Worm (Caenorhabditis elegans) whole organism, midembryonic: ENCODE measurements around the gene tir-1.

Experiments used
- T22C8.4 ChIP-seq: fragments of 200-800 bp; sonication (Bioruptor generic); IDR thresholded peaks from 2 replicates; pipeline ENCODE4 v1.3.6; 2022; ENCODE audit warnings: missing genetic modification characterization, missing compliant biosample characterization
- cog-1 ChIP-seq: sonication (generic microtip); optimal IDR thresholded peaks from 2 replicates; lab custom pipeline; 2016; ENCODE audit warnings: missing genetic modification characterization, missing compliant biosample characterization
- flt-1 ChIP-seq: fragments of 200-800 bp; sonication (Bioruptor generic); IDR thresholded peaks from 2 replicates; pipeline ENCODE4 v1.3.6; 2022; ENCODE audit warnings: missing genetic modification characterization, missing compliant biosample characterization
- med-1 ChIP-seq: sonication (generic microtip); optimal IDR thresholded peaks from 2 replicates; lab custom pipeline; 2017; ENCODE audit warnings: missing genetic modification characterization, mild to moderate bottlenecking, missing compliant biosample characterization, antibody characterized with exemption, missing genetic modification reagents; ENCODE audit not compliant: insufficient read depth
- ref-1 ChIP-seq: fragments of 200-800 bp; sonication (Bioruptor generic); conservative IDR thresholded peaks from 2 replicates; pipeline ENCODE4 v1.3.6; 2022; ENCODE audit warnings: missing genetic modification reagents, missing genetic modification characterization, missing compliant biosample characterization
- tab-1 ChIP-seq: fragments of 200-800 bp; sonication (Bioruptor generic); IDR thresholded peaks from 2 replicates; pipeline ENCODE4 v1.3.6; 2022; ENCODE audit warnings: missing genetic modification characterization, missing compliant biosample characterization
- ztf-23 ChIP-seq: fragments of 200-800 bp; sonication (Bioruptor generic); IDR thresholded peaks from 2 replicates; pipeline ENCODE4 v1.3.6; 2022; ENCODE audit warnings: missing genetic modification reagents, missing genetic modification characterization, missing compliant biosample characterization
- ztf-29 ChIP-seq: fragments of 200-800 bp; sonication (Bioruptor generic); IDR thresholded peaks from 2 replicates; pipeline ENCODE4 v1.3.6; 2022; ENCODE audit warnings: missing genetic modification reagents, missing genetic modification characterization, missing compliant biosample characterization

- TF ChIP-seq med-1 (GFP tag; lab: Kevin White, UChicago) (no peak), ref-1 (GFP tag; lab: Robert Waterston, UW) (no peak), T22C8.4 (GFP tag; lab: Robert Waterston, UW) (no peak), flt-1 (GFP tag; lab: Robert Waterston, UW) (no peak), cog-1 (tag; lab: Kevin White, UChicago) (no peak), tab-1 (GFP tag; lab: Robert Waterston, UW) (no peak), ztf-29 (GFP tag; lab: Robert Waterston, UW) (no peak), ztf-23 (GFP tag; lab: Robert Waterston, UW) (no peak)
Observed at ce11 chrIII:3926801-3927200, 25.4 kb upstream of the tir-1 start.
